Worm (Caenorhabditis elegans): ENCODE data around the gene M163.8.

ce11 chrX:14495075-14495474 is 10.1 kb downstream of the M163.8 start:
- TF ChIP-seq fos-1 (tag; optimal IDR thresholded peaks at IDR 0.05) (no peak), unc-62 (GFP tag; optimal IDR thresholded peaks at IDR 0.05) (no peak), nhr-25 (tag; optimal IDR thresholded peaks at IDR 0.05) (no peak), R02D3.7 (tag; optimal IDR thresholded peaks at IDR 0.05) (no peak), alr-1 (tag; optimal IDR thresholded peaks at IDR 0.05) (no peak), lin-13 (GFP tag; optimal IDR thresholded peaks at IDR 0.05) (no peak), skn-1 (tag; optimal IDR thresholded peaks at IDR 0.05) (no peak), unc-39 (tag; optimal IDR thresholded peaks at IDR 0.05) (no peak), ztf-1 (GFP tag; conservative IDR thresholded peaks at IDR 0.05) (no peak), nhr-12 (tag; optimal IDR thresholded peaks at IDR 0.05) (no peak), elt-3 (tag; optimal IDR thresholded peaks at IDR 0.05) (no peak)
